Fruit fly (Drosophila melanogaster) whole organism, embryonic: ENCODE results near the gene Mybbp1A.

Experiments
- Aef1 ChIP-seq: fragments of 200-800 bp; sonication (Bioruptor generic); IDR thresholded peaks from 3 replicates; pipeline ENCODE4 v1.3.6; 2022; ENCODE audit warnings: missing biosample characterization, missing genetic modification characterization
- Atf6 ChIP-seq: fragments of 200-800 bp; sonication (Bioruptor generic); IDR thresholded peaks from 2 replicates; pipeline ENCODE4 v1.3.6; 2022; ENCODE audit warnings: missing biosample characterization, missing genetic modification characterization
- B-H2 ChIP-seq: fragments of 200-800 bp; sonication (Bioruptor generic); optimal IDR thresholded peaks from 2 replicates; lab custom pipeline; 2018; ENCODE audit warnings: missing biosample characterization, mild to moderate bottlenecking, missing genetic modification characterization
- Bgb ChIP-seq: fragments of 200-800 bp; sonication (Bioruptor generic); IDR thresholded peaks from 2 replicates; pipeline ENCODE4 v1.3.6; 2022; ENCODE audit warnings: missing biosample characterization, missing genetic modification characterization; ENCODE audit not compliant: partially characterized antibody
- Blimp-1 ChIP-seq: fragments of 200-800 bp; sonication (Bioruptor generic); optimal IDR thresholded peaks from 3 replicates; lab custom pipeline; 2018; ENCODE audit warnings: missing biosample characterization, missing genetic modification characterization, mild to moderate bottlenecking, moderate library complexity, missing genetic modification reagents
- CG10267 ChIP-seq: fragments of 200-800 bp; sonication (Bioruptor generic); optimal IDR thresholded peaks from 2 replicates; lab custom pipeline; 2018; ENCODE audit warnings: missing biosample characterization, mild to moderate bottlenecking, missing genetic modification characterization, moderate library complexity
- CG10979 ChIP-seq: fragments of 200-800 bp; sonication (Bioruptor generic); optimal IDR thresholded peaks from 2 replicates; lab custom pipeline; 2018; ENCODE audit warnings: missing biosample characterization, mild to moderate bottlenecking, missing genetic modification characterization, moderate library complexity
- CG11456 ChIP-seq: fragments of 200-800 bp; sonication (Bioruptor generic); IDR thresholded peaks from 3 replicates; pipeline ENCODE4 v1.3.6; 2022; ENCODE audit warnings: missing biosample characterization, missing genetic modification characterization
- CG15011 ChIP-seq: fragments of 200-800 bp; sonication (Bioruptor generic); optimal IDR thresholded peaks from 3 replicates; lab custom pipeline; 2018; ENCODE audit warnings: missing biosample characterization, mild to moderate bottlenecking, missing genetic modification characterization
- CG15601 ChIP-seq: fragments of 200-800 bp; sonication (Bioruptor generic); optimal IDR thresholded peaks from 3 replicates; lab custom pipeline; 2019; ENCODE audit warnings: missing biosample characterization, mild to moderate bottlenecking, missing genetic modification characterization, moderate library complexity
- CG16815 ChIP-seq: fragments of 200-800 bp; sonication (Bioruptor generic); optimal IDR thresholded peaks from 3 replicates; lab custom pipeline; 2017; ENCODE audit warnings: missing biosample characterization, mild to moderate bottlenecking, missing genetic modification characterization
- CG17359 ChIP-seq: fragments of 200-800 bp; sonication (Bioruptor generic); optimal IDR thresholded peaks from 3 replicates; lab custom pipeline; 2018; ENCODE audit warnings: missing biosample characterization, mild to moderate bottlenecking, missing genetic modification characterization, moderate library complexity
- CG17568 ChIP-seq: fragments of 200-800 bp; sonication (Bioruptor generic); optimal IDR thresholded peaks from 2 replicates; lab custom pipeline; 2018; ENCODE audit warnings: missing biosample characterization, mild to moderate bottlenecking, missing genetic modification characterization, moderate library complexity
- CG17802 ChIP-seq: fragments of 200-800 bp; sonication (Bioruptor generic); optimal IDR thresholded peaks from 2 replicates; lab custom pipeline; 2018; ENCODE audit warnings: missing biosample characterization, mild to moderate bottlenecking, missing genetic modification characterization, moderate library complexity
- CG1792 ChIP-seq: fragments of 200-800 bp; sonication (Bioruptor generic); optimal IDR thresholded peaks from 2 replicates; lab custom pipeline; 2016; ENCODE audit warnings: missing biosample characterization, missing genetic modification characterization
- CG2875 ChIP-seq: fragments of 200-800 bp; sonication (Bioruptor generic); optimal IDR thresholded peaks from 2 replicates; lab custom pipeline; 2017; ENCODE audit warnings: missing biosample characterization, mild to moderate bottlenecking, missing genetic modification characterization, missing genetic modification reagents
- CG30431 ChIP-seq: fragments of 200-800 bp; sonication (Bioruptor generic); optimal IDR thresholded peaks from 2 replicates; lab custom pipeline; 2017; ENCODE audit warnings: missing biosample characterization, missing genetic modification characterization
- CG3726 ChIP-seq: fragments of 200-800 bp; sonication (Bioruptor generic); IDR thresholded peaks from 3 replicates; pipeline ENCODE4, ENCODE4 v1.3.6; 2022; ENCODE audit warnings: missing biosample characterization, missing genetic modification characterization
- CG3838 ChIP-seq: fragments of 200-800 bp; sonication (Bioruptor generic); optimal IDR thresholded peaks from 3 replicates; lab custom pipeline; 2016; ENCODE audit warnings: missing biosample characterization, missing genetic modification characterization
- CG4730 ChIP-seq: fragments of 200-800 bp; sonication (Bioruptor generic); IDR thresholded peaks from 2 replicates; pipeline ENCODE4 v1.3.6; 2022; ENCODE audit warnings: missing biosample characterization, missing genetic modification characterization
- CG6254 ChIP-seq: fragments of 200-800 bp; sonication (Bioruptor generic); optimal IDR thresholded peaks from 3 replicates; lab custom pipeline; 2017; ENCODE audit warnings: mild to moderate bottlenecking, missing biosample characterization, missing genetic modification reagents, missing genetic modification characterization
- CG6683 ChIP-seq: fragments of 200-800 bp; sonication (Bioruptor generic); optimal IDR thresholded peaks from 2 replicates; lab custom pipeline; 2017; ENCODE audit warnings: missing biosample characterization, mild to moderate bottlenecking, missing genetic modification characterization, missing genetic modification reagents
- CG7556 ChIP-seq: fragments of 200-800 bp; sonication (Bioruptor generic); optimal IDR thresholded peaks from 2 replicates; lab custom pipeline; 2017; ENCODE audit warnings: missing biosample characterization, mild to moderate bottlenecking, missing genetic modification characterization
- CG8388 ChIP-seq: fragments of 200-800 bp; sonication (Bioruptor generic); optimal IDR thresholded peaks from 2 replicates; lab custom pipeline; 2019; ENCODE audit warnings: missing biosample characterization, mild to moderate bottlenecking, missing genetic modification characterization, moderate library complexity
- CG9215 ChIP-seq: fragments of 200-800 bp; sonication (Bioruptor generic); IDR thresholded peaks from 2 replicates; pipeline ENCODE4 v1.3.6; 2022; ENCODE audit warnings: missing biosample characterization, missing genetic modification characterization
- CrebB ChIP-seq: fragments of 200-800 bp; sonication (Bioruptor generic); optimal IDR thresholded peaks from 3 replicates; lab custom pipeline; 2018; ENCODE audit warnings: missing biosample characterization, mild to moderate bottlenecking, missing genetic modification characterization
- Dad ChIP-seq: fragments of 200-800 bp; sonication (Bioruptor generic); optimal IDR thresholded peaks from 3 replicates; lab custom pipeline; 2016; ENCODE audit warnings: missing biosample characterization, missing genetic modification characterization
- Dbx ChIP-seq: fragments of 200-800 bp; sonication (Bioruptor generic); IDR thresholded peaks from 3 replicates; pipeline ENCODE4 v1.3.6; 2022; ENCODE audit warnings: missing biosample characterization, missing genetic modification characterization
- Dp ChIP-seq: fragments of 200-800 bp; sonication (Bioruptor generic); optimal IDR thresholded peaks from 2 replicates; lab custom pipeline; 2018; ENCODE audit warnings: missing biosample characterization, mild to moderate bottlenecking, missing genetic modification characterization, moderate library complexity
- H15 ChIP-seq: fragments of 200-800 bp; sonication (Bioruptor generic); IDR thresholded peaks from 3 replicates; pipeline ENCODE4 v1.3.6; 2022; ENCODE audit warnings: missing biosample characterization, missing genetic modification characterization
- Hmx ChIP-seq: fragments of 200-800 bp; sonication (Bioruptor generic); optimal IDR thresholded peaks from 2 replicates; lab custom pipeline; 2016; ENCODE audit warnings: missing biosample characterization, missing genetic modification characterization
- Hsf ChIP-seq: fragments of 200-800 bp; sonication (Bioruptor generic); optimal IDR thresholded peaks from 3 replicates; lab custom pipeline; 2016; ENCODE audit warnings: missing biosample characterization, missing genetic modification characterization
- Max ChIP-seq: fragments of 200-800 bp; sonication (Bioruptor generic); optimal IDR thresholded peaks from 2 replicates; lab custom pipeline; 2016; ENCODE audit warnings: missing biosample characterization, mild to moderate bottlenecking, missing genetic modification characterization
- NC2β ChIP-seq: fragments of 200-800 bp; sonication (Bioruptor generic); optimal IDR thresholded peaks from 2 replicates; lab custom pipeline; 2016; ENCODE audit warnings: missing biosample characterization, missing genetic modification characterization
- al ChIP-seq: fragments of 200-800 bp; sonication (Bioruptor generic); IDR thresholded peaks from 2 replicates; pipeline ENCODE4 v1.3.6; 2022; ENCODE audit warnings: missing biosample characterization, missing genetic modification characterization
- ato ChIP-seq: fragments of 200-800 bp; sonication (Bioruptor generic); IDR thresholded peaks from 2 replicates; pipeline ENCODE4 v1.3.6; 2022; ENCODE audit warnings: missing biosample characterization, missing genetic modification characterization; ENCODE audit not compliant: partially characterized antibody
- bbx ChIP-seq: fragments of 200-800 bp; sonication (Bioruptor generic); IDR thresholded peaks from 2 replicates; pipeline ENCODE4 v1.3.6; 2022; ENCODE audit warnings: missing biosample characterization, missing genetic modification characterization; ENCODE audit not compliant: partially characterized antibody
- chinmo ChIP-seq: fragments of 200-800 bp; sonication (Bioruptor generic); IDR thresholded peaks from 4 replicates; pipeline ENCODE4 v1.3.6; 2022; ENCODE audit warnings: missing biosample characterization, missing genetic modification characterization; ENCODE audit not compliant: partially characterized antibody
- ems ChIP-seq: fragments of 200-800 bp; sonication (Bioruptor generic); optimal IDR thresholded peaks from 3 replicates; lab custom pipeline; 2016; ENCODE audit warnings: missing biosample characterization, missing genetic modification characterization
- esg ChIP-seq: fragments of 200-800 bp; sonication (Bioruptor generic); conservative IDR thresholded peaks from 2 replicates; pipeline ENCODE4 v1.3.6; 2022; ENCODE audit warnings: missing biosample characterization, missing genetic modification characterization
- gt ChIP-seq: fragments of 200-800 bp; sonication (Bioruptor generic); IDR thresholded peaks from 2 replicates; pipeline ENCODE4 v1.3.6; 2022; ENCODE audit warnings: missing biosample characterization, missing genetic modification characterization
- h ChIP-seq: fragments of >200 bp; optimal IDR thresholded peaks from 2 replicates; lab custom pipeline; 2017
- hth ChIP-seq: fragments of >200 bp; optimal IDR thresholded peaks from 2 replicates; lab custom pipeline; 2017; ENCODE audit warnings: inconsistent platforms
- ken ChIP-seq: fragments of 200-800 bp; sonication (Bioruptor generic); IDR thresholded peaks from 3 replicates; pipeline ENCODE4 v1.3.6; 2022; ENCODE audit warnings: missing biosample characterization, missing genetic modification characterization
- klu ChIP-seq: fragments of 200-800 bp; sonication (Bioruptor generic); IDR thresholded peaks from 2 replicates; pipeline ENCODE4 v1.3.6; 2022; ENCODE audit warnings: missing biosample characterization, missing genetic modification characterization
- lmd ChIP-seq: fragments of 200-800 bp; sonication (Bioruptor generic); IDR thresholded peaks from 2 replicates; pipeline ENCODE4 v1.3.6; 2022; ENCODE audit warnings: missing biosample characterization, missing genetic modification characterization
- lola ChIP-seq, 3 experiments: fragments of >200 bp in 2 of 3; fragments of 200-800 bp in 1 of 3; sonication (Bioruptor generic) in 1 of 3; optimal IDR thresholded peaks; 2 replicates each; lab custom pipeline; 2017 to 2019; ENCODE audit warnings: missing biosample characterization in 3 of 3, missing genetic modification characterization in 3 of 3, mild to moderate bottlenecking in 1 of 3, moderate library complexity in 1 of 3
- pb ChIP-seq: fragments of 200-800 bp; sonication (Bioruptor generic); optimal IDR thresholded peaks from 3 replicates; lab custom pipeline; 2016; ENCODE audit warnings: missing biosample characterization, missing genetic modification characterization
- pum ChIP-seq: fragments of 200-800 bp; sonication (Bioruptor generic); optimal IDR thresholded peaks from 2 replicates; lab custom pipeline; 2016; ENCODE audit warnings: missing biosample characterization, missing genetic modification characterization
- salm ChIP-seq: fragments of 200-800 bp; sonication (Bioruptor generic); optimal IDR thresholded peaks from 2 replicates; lab custom pipeline; 2018; ENCODE audit warnings: missing biosample characterization, mild to moderate bottlenecking, missing genetic modification characterization
- scrt ChIP-seq: fragments of 200-800 bp; sonication (Bioruptor generic); optimal IDR thresholded peaks from 2 replicates; lab custom pipeline; 2018; ENCODE audit warnings: missing biosample characterization, mild to moderate bottlenecking, missing genetic modification characterization, moderate library complexity
- tio ChIP-seq: fragments of 200-800 bp; sonication (Bioruptor generic); optimal IDR thresholded peaks from 2 replicates; lab custom pipeline; 2017; ENCODE audit warnings: missing biosample characterization, missing genetic modification characterization, inconsistent platforms

Mybbp1A gene

DNA sequence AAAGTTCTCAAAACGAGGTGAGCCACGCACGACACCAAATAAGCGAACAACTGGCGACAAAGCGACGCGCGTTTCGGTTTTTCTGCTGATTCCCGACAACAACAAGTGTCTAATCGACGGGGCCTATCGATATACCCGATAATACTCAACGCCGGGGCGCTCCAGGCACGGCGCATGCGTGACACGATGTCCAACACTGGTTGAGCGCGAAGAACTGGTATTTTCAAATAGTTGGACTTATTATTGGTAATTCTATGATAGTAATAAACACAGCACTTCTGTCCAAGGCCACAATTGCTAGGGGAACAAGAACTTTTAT lies 12.1 kb upstream of the Mybbp1A start (continued):
- TF ChIP-seq lola (GFP tag; optimal IDR thresholded peaks at IDR 0.05; lab: Kevin White, UChicago): no peak
- TF ChIP-seq CrebB (tag; lab: Kevin White, UChicago): no peak
- TF ChIP-seq CG1792 (GFP tag; lab: Kevin White, UChicago): no peak
- no peak for TF ChIP-seq tio (GFP tag; lab: Kevin White, UChicago)
- no peak for TF ChIP-seq salm (tag; lab: Kevin White, UChicago)
- TF ChIP-seq CG17359 (tag; lab: Kevin White, UChicago): no peak
- TF ChIP-seq CG2875: no peak
- no peak for TF ChIP-seq B-H2 (GFP tag; lab: Kevin White, UChicago)
- TF ChIP-seq CG9215 (GFP tag; lab: Robert Waterston, UW): no peak
- TF ChIP-seq ken (GFP tag; lab: Robert Waterston, UW): 0 out of 3 replicates have a peak, but pooled peaks have one; percentile 16
- TF ChIP-seq h: no peak
- TF ChIP-seq CG17802 (tag; lab: Kevin White, UChicago): no peak
- no peak for TF ChIP-seq CG10979 (tag; lab: Kevin White, UChicago)
- TF ChIP-seq CG30431 (GFP tag; lab: Kevin White, UChicago): no peak
- no peak for TF ChIP-seq CG15011 (GFP tag; lab: Kevin White, UChicago)
- no peak for TF ChIP-seq al (GFP tag; lab: Robert Waterston, UW)
- TF ChIP-seq Dad (GFP tag; lab: Kevin White, UChicago): no peak
- no peak for TF ChIP-seq CG11456 (GFP tag; lab: Robert Waterston, UW)
- no peak for TF ChIP-seq CG3726 (GFP tag; lab: Robert Waterston, UW)
- TF ChIP-seq scrt: peak; percentile 30
- TF ChIP-seq CG10267 (tag; lab: Kevin White, UChicago): peak; percentile 95
- no peak for TF ChIP-seq CG8388 (GFP tag; lab: Kevin White, UChicago)
- TF ChIP-seq CG15601 (tag; lab: Kevin White, UChicago): no peak
- TF ChIP-seq chinmo: peak; percentile 64; the same call in 1 of the 4 replicates
- no peak for TF ChIP-seq pum (GFP tag; lab: Kevin White, UChicago)
- no peak for TF ChIP-seq Hmx (GFP tag; lab: Kevin White, UChicago)
- TF ChIP-seq Hsf: peak; percentile 13
- no peak for TF ChIP-seq CG6683 (GFP tag; lab: Kevin White, UChicago)
- no peak for TF ChIP-seq CG4730 (GFP tag; lab: Robert Waterston, UW)
- no peak for TF ChIP-seq ems (GFP tag; lab: Kevin White, UChicago)
- TF ChIP-seq CG17568 (GFP tag; lab: Kevin White, UChicago): no peak
- TF ChIP-seq ato: peak; percentile 74
- peak; percentile 84 for TF ChIP-seq Dp (GFP tag; lab: Kevin White, UChicago)
- TF ChIP-seq lmd: no peak
- TF ChIP-seq CG7556 (GFP tag; lab: Kevin White, UChicago): no peak
- TF ChIP-seq Dbx: no peak
- TF ChIP-seq pb (GFP tag; lab: Kevin White, UChicago): no peak
- TF ChIP-seq CG3838 (GFP tag; lab: Kevin White, UChicago): no peak
- no peak for TF ChIP-seq CG6254 (GFP tag; lab: Kevin White, UChicago)
- TF ChIP-seq klu (GFP tag; lab: Robert Waterston, UW): no peak
- no peak for TF ChIP-seq gt
- TF ChIP-seq H15 (GFP tag; lab: Robert Waterston, UW): no peak
- TF ChIP-seq esg (GFP tag; lab: Robert Waterston, UW): no peak
- peak; percentile 88 for TF ChIP-seq bbx (GFP tag; lab: Robert Waterston, UW)
- no peak for TF ChIP-seq CG16815 (GFP tag; lab: Kevin White, UChicago)
- TF ChIP-seq hth (lab: Kevin White, UChicago): no peak
- no peak for TF ChIP-seq NC2β
- TF ChIP-seq Aef1 (GFP tag; lab: Robert Waterston, UW): peak; percentile 35; the same call in 2 of the 3 replicates
- TF ChIP-seq Atf6: no peak
- TF ChIP-seq Max (GFP tag; lab: Kevin White, UChicago): no peak
- peak; percentile 82 for TF ChIP-seq Bgb
- no peak for TF ChIP-seq Blimp-1
